Worm (Caenorhabditis elegans) whole organism, L4/young adult: ENCODE data around the gene T06C10.3.

Experiments
- W03F9.2 ChIP-seq: fragments of 150-350 bp; optimal IDR thresholded peaks from 2 replicates; lab custom pipeline; 2014; ENCODE audit warnings: missing biosample characterization, missing genetic modification characterization
- dao-5 ChIP-seq: sonication (generic microtip); optimal IDR thresholded peaks from 2 replicates; lab custom pipeline; 2016; ENCODE audit warnings: missing genotype, missing genetic modification characterization, moderate library complexity, missing compliant biosample characterization
- him-1 ChIP-seq: sonication (generic microtip); optimal IDR thresholded peaks from 2 replicates; lab custom pipeline; 2016; ENCODE audit warnings: missing genotype, missing genetic modification reagents, missing genetic modification characterization, missing compliant biosample characterization

- TF ChIP-seq him-1, result no peak
- no peak for TF ChIP-seq W03F9.2 (tag; lab: Kevin White, UChicago)
- no peak for TF ChIP-seq dao-5 (tag; lab: Kevin White, UChicago)
Observed at ce11 chrIV:7834625-7835228, 35.8 kb upstream of the T06C10.3 start, which contains the start of gene erp-44.2.
